Worm (Caenorhabditis elegans): Measurements from ENCODE around the gene T03F7.6.

ce11 chrV:11308915-11309314, 14.4 kb downstream of the T03F7.6 start:
- TF ChIP-seq nhr-21 (tag; optimal IDR thresholded peaks at IDR 0.05) (no peak), sma-3 (GFP tag; optimal IDR thresholded peaks at IDR 0.05) (no peak), mdl-1 (tag; optimal IDR thresholded peaks at IDR 0.05) (no peak), dmd-4 (tag; optimal IDR thresholded peaks at IDR 0.05) (no peak), unc-62 (GFP tag; optimal IDR thresholded peaks at IDR 0.05) (no peak), lin-13 (GFP tag; optimal IDR thresholded peaks at IDR 0.05) (no peak), elt-1 (tag; optimal IDR thresholded peaks at IDR 0.05) (no peak), elt-3 (tag; optimal IDR thresholded peaks at IDR 0.05) (no peak), ZK546.5 (tag; optimal IDR thresholded peaks at IDR 0.05) (no peak), nhr-11 (tag; optimal IDR thresholded peaks at IDR 0.05) (no peak)

All from whole organism, L2 larva.